Worm (Caenorhabditis elegans) whole organism, L4 larva: ENCODE measurements around the gene srj-23.

Experiments
- F44E2.7 ChIP-seq: fragments of 200-800 bp; sonication (Bioruptor generic); IDR thresholded peaks from 2 replicates; pipeline ENCODE4 v2.1.2; 2022; ENCODE audit warnings: missing genetic modification characterization, missing compliant biosample characterization
- R02D3.7 ChIP-seq: fragments of 150-350 bp; sonication (generic microtip); optimal IDR thresholded peaks from 3 replicates; lab custom pipeline; 2014; ENCODE audit warnings: missing biosample characterization, missing genetic modification characterization
- Y105C5A.15 ChIP-seq: fragments of 200-800 bp; sonication (Bioruptor generic); IDR thresholded peaks from 2 replicates; pipeline ENCODE4 v1.3.6; 2022; ENCODE audit warnings: missing genetic modification characterization, missing compliant biosample characterization
- Y48G9A.11 ChIP-seq: fragments of 200-800 bp; sonication (Bioruptor generic); IDR thresholded peaks from 2 replicates; pipeline ENCODE4 v1.3.6; 2022; ENCODE audit warnings: missing genetic modification reagents, missing genetic modification characterization, missing compliant biosample characterization
- Y5F2A.4 ChIP-seq: fragments of 200-800 bp; sonication (Bioruptor generic); optimal IDR thresholded peaks from 2 replicates; lab custom pipeline; 2018; ENCODE audit warnings: mild to moderate bottlenecking, missing genetic modification characterization, missing compliant biosample characterization
- Y75B8A.6 ChIP-seq: fragments of 200-800 bp; sonication (Bioruptor generic); IDR thresholded peaks from 2 replicates; pipeline ENCODE4 v1.3.6; 2022; ENCODE audit warnings: missing genetic modification reagents, missing genetic modification characterization, missing compliant biosample characterization
- ZK546.5 ChIP-seq, 2 experiments: sonication (generic microtip); optimal IDR thresholded peaks; 2 replicates each; lab custom pipeline; 2017; ENCODE audit warnings: missing biosample characterization in 2 of 2, missing genetic modification characterization in 2 of 2
- ama-1 ChIP-seq: fragments of 150-350 bp; optimal IDR thresholded peaks from 2 replicates; lab custom pipeline; 2014; ENCODE audit warnings: inconsistent platforms, mixed read lengths
- cey-2 ChIP-seq: sonication (generic microtip); optimal IDR thresholded peaks from 3 replicates; lab custom pipeline; 2017; ENCODE audit warnings: missing genetic modification characterization, mild to moderate bottlenecking, missing compliant biosample characterization, antibody characterized with exemption, borderline replicate concordance; ENCODE audit not compliant: insufficient read depth
- ctbp-1 ChIP-seq: fragments of 200-800 bp; sonication (Bioruptor generic); IDR thresholded peaks from 2 replicates; pipeline ENCODE4 v1.3.6; 2022; ENCODE audit warnings: missing genetic modification reagents, missing genetic modification characterization, missing compliant biosample characterization
- daf-19 ChIP-seq: fragments of 200-800 bp; sonication (Bioruptor generic); conservative IDR thresholded peaks from 2 replicates; pipeline ENCODE4 v1.3.6; 2022; ENCODE audit warnings: missing genetic modification characterization, missing compliant biosample characterization
- dmd-6 ChIP-seq: fragments of 200-800 bp; sonication (Bioruptor generic); IDR thresholded peaks from 2 replicates; pipeline ENCODE4 v1.3.6; 2022; ENCODE audit warnings: missing genetic modification reagents, missing genetic modification characterization, missing compliant biosample characterization
- dpl-1 ChIP-seq: fragments of 150-350 bp; optimal IDR thresholded peaks from 2 replicates; lab custom pipeline; 2014; ENCODE audit warnings: missing biosample characterization, missing genetic modification reagents, missing genetic modification characterization
- dve-1 ChIP-seq: sonication (generic microtip); optimal IDR thresholded peaks from 2 replicates; lab custom pipeline; 2017; ENCODE audit warnings: antibody characterized with exemption, mild to moderate bottlenecking, missing genetic modification characterization, missing compliant biosample characterization; ENCODE audit not compliant: insufficient read depth
- egl-27 ChIP-seq: sonication (generic microtip); optimal IDR thresholded peaks from 3 replicates; lab custom pipeline; 2017; ENCODE audit warnings: missing biosample characterization, missing genetic modification reagents, missing genetic modification characterization
- egl-43 ChIP-seq: fragments of 200-800 bp; sonication (Bioruptor generic); IDR thresholded peaks from 2 replicates; pipeline ENCODE4 v1.3.6; 2022; ENCODE audit warnings: missing genetic modification reagents, missing genetic modification characterization, missing compliant biosample characterization
- fkh-10 ChIP-seq: fragments of 150-350 bp; optimal IDR thresholded peaks from 2 replicates; lab custom pipeline; 2014; ENCODE audit warnings: missing biosample characterization, missing genetic modification reagents, missing genetic modification characterization
- fos-1 ChIP-seq: fragments of 150-350 bp; optimal IDR thresholded peaks from 2 replicates; lab custom pipeline; 2014; ENCODE audit warnings: missing biosample characterization, missing genetic modification characterization
- gei-8 ChIP-seq: fragments of 200-800 bp; sonication (Bioruptor generic); optimal IDR thresholded peaks from 2 replicates; lab custom pipeline; 2018; ENCODE audit warnings: mild to moderate bottlenecking, missing genetic modification characterization, missing compliant biosample characterization
- hlh-11 ChIP-seq: fragments of 200-800 bp; sonication (Bioruptor generic); optimal IDR thresholded peaks from 2 replicates; lab custom pipeline; 2018; ENCODE audit warnings: mild to moderate bottlenecking, missing genetic modification characterization, missing compliant biosample characterization
- hlh-30 ChIP-seq: sonication (generic microtip); optimal IDR thresholded peaks from 2 replicates; lab custom pipeline; 2017; ENCODE audit warnings: antibody characterized with exemption, mild to moderate bottlenecking, missing genetic modification characterization, missing compliant biosample characterization; ENCODE audit not compliant: insufficient read depth
- jun-1 ChIP-seq: fragments of 150-350 bp; optimal IDR thresholded peaks from 2 replicates; lab custom pipeline; 2014; ENCODE audit warnings: missing biosample characterization, missing genetic modification reagents, missing genetic modification characterization
- lim-7 ChIP-seq: fragments of 200-800 bp; sonication (Bioruptor generic); IDR thresholded peaks from 2 replicates; pipeline ENCODE4 v1.3.6; 2022; ENCODE audit warnings: missing genetic modification characterization, missing compliant biosample characterization
- lin-1 ChIP-seq: fragments of 200-800 bp; sonication (Bioruptor generic); IDR thresholded peaks from 2 replicates; pipeline ENCODE4 v1.3.6; 2022; ENCODE audit warnings: missing genetic modification reagents, missing genetic modification characterization, missing compliant biosample characterization
- lin-15B ChIP-seq: fragments of 150-350 bp; sonication (generic microtip); optimal IDR thresholded peaks from 3 replicates; lab custom pipeline; 2014; ENCODE audit warnings: missing biosample characterization, missing genetic modification characterization
- lin-29 ChIP-seq: fragments of 200-800 bp; sonication (Bioruptor generic); IDR thresholded peaks from 2 replicates; pipeline ENCODE4 v1.3.6; 2022; ENCODE audit warnings: missing genetic modification reagents, missing genetic modification characterization, missing compliant biosample characterization
- lin-39 ChIP-seq: fragments of 150-350 bp; optimal IDR thresholded peaks from 2 replicates; lab custom pipeline; 2014; ENCODE audit warnings: missing biosample characterization, missing genetic modification reagents, missing genetic modification characterization
- mdl-1 ChIP-seq, 2 experiments: fragments of 150-350 bp in 1 of 2; sonication (generic microtip) in 1 of 2; optimal IDR thresholded peaks; 2 replicates each; lab custom pipeline; 2014 to 2017; ENCODE audit warnings: missing biosample characterization in 2 of 2, missing genetic modification characterization in 2 of 2
- mdt-29 ChIP-seq: fragments of 200-800 bp; sonication (Bioruptor generic); IDR thresholded peaks from 2 replicates; pipeline ENCODE4 v1.3.6; 2022; ENCODE audit warnings: missing genetic modification reagents, missing genetic modification characterization, missing compliant biosample characterization
- nhr-102 ChIP-seq: sonication (generic microtip); optimal IDR thresholded peaks from 2 replicates; lab custom pipeline; 2016; ENCODE audit warnings: mild to moderate bottlenecking, missing genetic modification characterization, moderate library complexity, missing compliant biosample characterization
- nhr-11 ChIP-seq: fragments of 150-350 bp; optimal IDR thresholded peaks from 2 replicates; lab custom pipeline; 2014; ENCODE audit warnings: missing biosample characterization, missing genetic modification characterization
- nhr-28 ChIP-seq: fragments of 150-350 bp; optimal IDR thresholded peaks from 2 replicates; lab custom pipeline; 2014; ENCODE audit warnings: missing biosample characterization, missing genetic modification characterization
- nhr-42 ChIP-seq: fragments of 200-800 bp; sonication (Bioruptor generic); IDR thresholded peaks from 2 replicates; pipeline ENCODE4 v1.3.6; 2022; ENCODE audit warnings: missing genetic modification characterization, missing compliant biosample characterization
- nhr-48 ChIP-seq: sonication (generic microtip); optimal IDR thresholded peaks from 2 replicates; lab custom pipeline; 2016; ENCODE audit warnings: mild to moderate bottlenecking, missing genetic modification characterization, missing compliant biosample characterization
- nhr-76 ChIP-seq: fragments of 150-350 bp; optimal IDR thresholded peaks from 2 replicates; lab custom pipeline; 2014; ENCODE audit warnings: missing biosample characterization, missing genetic modification characterization
- nhr-77 ChIP-seq: fragments of 150-350 bp; optimal IDR thresholded peaks from 2 replicates; lab custom pipeline; 2014; ENCODE audit warnings: missing biosample characterization, missing genetic modification characterization
- pqm-1 ChIP-seq: sonication (generic microtip); optimal IDR thresholded peaks from 2 replicates; lab custom pipeline; 2017; ENCODE audit warnings: missing biosample characterization, missing genetic modification characterization
- saeg-2 ChIP-seq: fragments of 200-800 bp; sonication (Bioruptor generic); IDR thresholded peaks from 2 replicates; pipeline ENCODE4 v1.3.6; 2022; ENCODE audit warnings: missing genetic modification reagents, missing genetic modification characterization, missing compliant biosample characterization
- snpc-4 ChIP-seq: fragments of 150-350 bp; optimal IDR thresholded peaks from 2 replicates; lab custom pipeline; 2014; ENCODE audit warnings: missing biosample characterization, missing genetic modification characterization
- spr-1 ChIP-seq: sonication (generic microtip); optimal IDR thresholded peaks from 2 replicates; lab custom pipeline; 2016; ENCODE audit warnings: mild to moderate bottlenecking, missing genetic modification characterization, missing compliant biosample characterization
- tag-97 ChIP-seq: fragments of 200-800 bp; sonication (Bioruptor generic); IDR thresholded peaks from 2 replicates; pipeline ENCODE4 v1.3.6; 2022; ENCODE audit warnings: missing genetic modification characterization, missing compliant biosample characterization
- tra-1 ChIP-seq: fragments of 200-800 bp; sonication (Bioruptor generic); IDR thresholded peaks from 2 replicates; pipeline ENCODE4 v1.3.6; 2022; ENCODE audit warnings: missing genetic modification reagents, missing genetic modification characterization, missing compliant biosample characterization
- unc-130 ChIP-seq: sonication (generic microtip); optimal IDR thresholded peaks from 2 replicates; lab custom pipeline; 2016; ENCODE audit warnings: missing genetic modification reagents, missing genetic modification characterization, missing compliant biosample characterization
- unc-62 ChIP-seq, 3 experiments: fragments of 150-350 bp in 1 of 3; sonication (generic microtip); optimal IDR thresholded peaks in 2 of 3; peaks in 1 of 3; 1 replicate in 1 of 3; 2 replicates in 2 of 3; lab custom pipeline; 2014 to 2017; ENCODE audit warnings: missing biosample characterization in 3 of 3, missing genetic modification characterization in 3 of 3, missing genetic modification reagents in 3 of 3, missing genotype in 1 of 3
- zag-1 ChIP-seq: fragments of 150-350 bp; optimal IDR thresholded peaks from 2 replicates; lab custom pipeline; 2014; ENCODE audit warnings: missing biosample characterization, missing genetic modification characterization
- zfp-2 ChIP-seq: sonication (generic microtip); optimal IDR thresholded peaks from 2 replicates; lab custom pipeline; 2016; ENCODE audit warnings: mild to moderate bottlenecking, missing genetic modification characterization, missing compliant biosample characterization
- zip-11 ChIP-seq: fragments of 200-800 bp; sonication (Bioruptor generic); IDR thresholded peaks from 2 replicates; pipeline ENCODE4 v1.3.6; 2022; ENCODE audit warnings: missing genetic modification characterization, missing compliant biosample characterization
- zip-2 ChIP-seq: fragments of 150-350 bp; optimal IDR thresholded peaks from 2 replicates; lab custom pipeline; 2014; ENCODE audit warnings: missing biosample characterization, missing genetic modification characterization
- ztf-11 ChIP-seq: fragments of 150-350 bp; optimal IDR thresholded peaks from 2 replicates; lab custom pipeline; 2014; ENCODE audit warnings: missing biosample characterization, missing genetic modification characterization
- ztf-7 ChIP-seq: fragments of 150-350 bp; optimal IDR thresholded peaks from 2 replicates; lab custom pipeline; 2014; ENCODE audit warnings: missing biosample characterization, missing genetic modification characterization

Gene srj-23

ce11 chrV:1471078-1471969 is 19.9 kb downstream of the srj-23 start (continued):
- TF ChIP-seq unc-62 (GFP tag; optimal IDR thresholded peaks at IDR 0.05 in 1 of 2; lab: Kevin White, UChicago) (peak in 1 of 2 experiments; percentile 9), unc-62 (tag; optimal IDR thresholded peaks at IDR 0.05; lab: Kevin White, UChicago) (no peak), dpl-1 (peak; percentile 87), nhr-76 (tag; lab: Kevin White, UChicago) (no peak), nhr-102 (tag; lab: Kevin White, UChicago) (no peak), snpc-4 (tag; lab: Kevin White, UChicago) (no peak), lin-1 (no peak), ztf-7 (tag; lab: Kevin White, UChicago) (no peak), unc-130 (GFP tag; lab: Kevin White, UChicago) (peak; percentile 47), R02D3.7 (tag; lab: Kevin White, UChicago) (no peak), zip-11 (GFP tag; lab: Robert Waterston, UW) (no peak), lin-39 (tag; lab: Kevin White, UChicago) (no peak), Y75B8A.6 (GFP tag; lab: Robert Waterston, UW) (no peak), ztf-11 (tag; lab: Kevin White, UChicago) (no peak), fos-1 (tag; lab: Kevin White, UChicago) (no peak), fkh-10 (GFP tag; lab: Kevin White, UChicago) (peak; percentile 62), dmd-6 (GFP tag; lab: Robert Waterston, UW) (peak; percentile 52), egl-43 (GFP tag; lab: Robert Waterston, UW) (no peak), lin-29 (no peak), nhr-11 (tag; lab: Kevin White, UChicago) (peak; percentile 17), saeg-2 (GFP tag; lab: Robert Waterston, UW) (no peak), tag-97 (GFP tag; lab: Robert Waterston, UW) (no peak), hlh-30 (tag; lab: Kevin White, UChicago) (peak; percentile 17), pqm-1 (no peak), F44E2.7 (GFP tag; lab: Robert Waterston, UW) (no peak), Y105C5A.15 (GFP tag; lab: Robert Waterston, UW) (no peak), nhr-28 (tag; lab: Kevin White, UChicago) (peak; percentile 51), nhr-42 (GFP tag; lab: Robert Waterston, UW) (no peak), nhr-77 (tag; lab: Kevin White, UChicago) (peak; percentile 70), zag-1 (tag; lab: Kevin White, UChicago) (no peak), daf-19 (GFP tag; lab: Robert Waterston, UW) (no peak), mdt-29 (GFP tag; lab: Robert Waterston, UW) (no peak), egl-27 (tag; lab: Kevin White, UChicago) (no peak), jun-1 (no peak), tra-1 (GFP tag; lab: Robert Waterston, UW) (no peak), ZK546.5 (tag; optimal IDR thresholded peaks at IDR 0.05; lab: Kevin White, UChicago) (no peak), ctbp-1 (0 out of 2 replicates have a peak, but pooled peaks have one; percentile 16), ama-1 (lab: Kevin White, UChicago) (no peak), Y5F2A.4 (GFP tag; lab: Kevin White, UChicago) (no peak), lim-7 (GFP tag; lab: Robert Waterston, UW) (0 out of 2 replicates have a peak, but pooled peaks have one; percentile 41), zip-2 (tag; lab: Kevin White, UChicago) (no peak), zfp-2 (tag; lab: Kevin White, UChicago) (no peak), lin-15B (tag; lab: Kevin White, UChicago) (no peak), gei-8 (GFP tag; lab: Kevin White, UChicago) (no peak), hlh-11 (tag; lab: Kevin White, UChicago) (peak; percentile 7), nhr-48 (no peak), dve-1 (peak; percentile 85), cey-2 (no peak), mdl-1 (tag; optimal IDR thresholded peaks at IDR 0.05; lab: Kevin White, UChicago) (peak in 1 of 2 experiments; percentile 31), spr-1 (no peak), Y48G9A.11 (no peak)
